Worm (Caenorhabditis elegans): ENCODE measurements around the gene C35D10.3.

The C35D10.3 gene

DNA sequence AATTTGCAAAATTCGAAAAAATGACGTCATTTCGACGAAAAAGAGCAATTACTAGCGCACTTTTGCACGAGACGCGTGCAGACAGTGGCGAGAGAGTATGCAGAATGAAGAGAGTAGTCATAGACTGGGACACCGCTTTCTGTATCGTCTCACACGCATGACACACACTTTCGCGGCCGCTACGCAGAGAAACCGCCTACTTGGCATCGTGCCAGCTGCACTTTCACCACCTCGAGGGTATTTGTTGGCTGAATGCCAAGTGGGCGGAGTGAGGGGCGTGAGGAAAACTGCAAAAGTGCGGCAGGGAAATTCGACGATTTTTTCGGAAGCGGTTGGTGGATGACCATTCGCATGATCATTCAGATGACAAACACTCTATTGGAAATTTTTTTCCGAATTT is 31.0 kb downstream of the C35D10.3 start (continued):
- peak; percentile 98 for TF ChIP-seq ztf-3 (GFP tag; optimal IDR thresholded peaks at IDR 0.05)
- 0 out of 2 replicates have a peak, but pooled peaks have one; percentile 70 for TF ChIP-seq ztf-25 (GFP tag; IDR thresholded peaks at IDR 0.05)
- TF ChIP-seq lin-54 (GFP tag; optimal IDR thresholded peaks at IDR 0.05): peak; percentile 96
- peak; percentile 96 for TF ChIP-seq rcor-1 (GFP tag; IDR thresholded peaks at IDR 0.05)
- peak; percentile 9 for TF ChIP-seq unc-130 (GFP tag; optimal IDR thresholded peaks at IDR 0.05)
- TF ChIP-seq cebp-2 (GFP tag; IDR thresholded peaks at IDR 0.05): no peak

DNA sequence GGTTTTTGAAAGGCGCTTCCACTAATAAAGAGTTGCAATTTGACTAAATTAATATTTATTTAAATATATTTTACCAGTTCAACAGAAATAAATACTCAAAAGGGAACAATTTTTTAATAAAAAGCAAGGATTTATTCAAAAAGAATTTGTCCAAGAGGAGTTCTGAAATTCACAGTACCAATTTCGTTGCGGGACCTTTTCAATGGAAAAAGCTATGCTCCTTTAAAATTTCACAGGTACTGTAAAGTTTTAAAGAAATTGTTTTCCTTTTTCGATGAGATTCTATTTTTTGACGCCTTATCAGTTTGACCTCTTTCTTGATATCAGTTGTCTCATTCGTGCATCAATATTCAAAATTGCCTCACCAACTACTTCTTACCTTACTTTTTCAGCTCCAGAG is 31.5 kb downstream of the C35D10.3 start, which contains the start of gene tag-340:
TSS of gene tag-340 (plus strand) at position 249 of the 400 bp plus-strand sequence.
- TF ChIP-seq madf-8 (GFP tag; conservative IDR thresholded peaks at IDR 0.05) (peak; percentile 47; the same call in 1 of the 2 replicates), snpc-3.4 (tag; optimal IDR thresholded peaks at IDR 0.05) (peak; percentile 63), F49E8.2 (tag; optimal IDR thresholded peaks at IDR 0.05; ENCODE audit: insufficient read depth) (no peak), tlf-1 (GFP tag; optimal IDR thresholded peaks at IDR 0.05) (no peak), B0035.1 (tag; optimal IDR thresholded peaks at IDR 0.05) (no peak), rec-8 (tag; optimal IDR thresholded peaks at IDR 0.05) (no peak), B0336.3 (GFP tag; IDR thresholded peaks at IDR 0.05) (no peak), ets-4 (GFP tag; optimal IDR thresholded peaks at IDR 0.05) (no peak), lsl-1 (GFP tag; optimal IDR thresholded peaks at IDR 0.05) (peak; percentile 88), madf-6 (GFP tag; IDR thresholded peaks at IDR 0.05) (peak; percentile 85), D2030.7 (GFP tag; IDR thresholded peaks at IDR 0.05) (peak; percentile 63), nhr-27 (tag; optimal IDR thresholded peaks at IDR 0.05) (no peak), ztf-25 (GFP tag; IDR thresholded peaks at IDR 0.05) (no peak), Y67H2A.10 (GFP tag; conservative IDR thresholded peaks at IDR 0.05) (no peak), nfya-1 (tag; optimal IDR thresholded peaks at IDR 0.05; ENCODE audit: borderline replicate concordance, insufficient read depth) (no peak), repo-1 (tag; optimal IDR thresholded peaks at IDR 0.05) (no peak), ccch-3 (GFP tag; optimal IDR thresholded peaks at IDR 0.05) (no peak), fkh-3 (tag; optimal IDR thresholded peaks at IDR 0.05) (no peak), aptf-3 (GFP tag; IDR thresholded peaks at IDR 0.05) (no peak), F57A8.1 (GFP tag; optimal IDR thresholded peaks at IDR 0.05) (no peak), chd-7 (tag; optimal IDR thresholded peaks at IDR 0.05) (no peak), snpc-1.3 (tag; optimal IDR thresholded peaks at IDR 0.05; ENCODE audit: insufficient read depth) (peak; percentile 58), F57C9.4 (tag; optimal IDR thresholded peaks at IDR 0.05) (no peak), efl-1 (GFP tag; optimal IDR thresholded peaks at IDR 0.05) (peak; percentile 23), mcd-1 (GFP tag; IDR thresholded peaks at IDR 0.05) (no peak), xnd-1 (tag; optimal IDR thresholded peaks at IDR 0.05) (peak; percentile 51), nhr-179 (tag; optimal IDR thresholded peaks at IDR 0.05) (no peak), athp-1 (tag; optimal IDR thresholded peaks at IDR 0.05) (no peak), F33H1.4 (GFP tag; IDR thresholded peaks at IDR 0.05) (peak; percentile 90), akir-1 (GFP tag; optimal IDR thresholded peaks at IDR 0.05) (no peak)

DNA sequence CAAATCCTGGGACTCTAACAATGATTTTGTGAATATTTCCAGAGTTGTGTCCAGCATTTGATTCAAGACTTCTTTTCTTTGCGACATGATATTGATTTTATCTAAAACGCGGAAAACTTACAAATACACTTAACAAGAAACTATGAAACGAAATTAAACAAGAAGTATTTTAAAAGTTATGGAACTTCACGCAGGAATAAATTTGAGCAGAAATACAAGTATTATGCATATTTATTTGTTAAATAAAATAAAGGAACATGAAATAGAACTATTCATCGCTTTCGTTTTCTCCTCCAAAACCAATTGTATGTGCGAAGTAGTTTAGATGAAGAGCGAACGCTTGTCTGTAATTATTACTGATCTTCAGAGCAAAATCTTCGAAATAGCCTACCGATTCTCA is 35.1 kb downstream of the C35D10.3 start, which contains the start of gene kbp-2:
TSS of gene kbp-2 (minus strand) at position 101 of the 400 bp plus-strand sequence.
- TF ChIP-seq B0035.1 (tag; optimal IDR thresholded peaks at IDR 0.05) (no peak), hsf-1 (GFP tag; IDR thresholded peaks at IDR 0.05) (no peak), B0019.2 (GFP tag; conservative IDR thresholded peaks at IDR 0.05) (no peak), xnd-1 (tag; optimal IDR thresholded peaks at IDR 0.05) (no peak), ztf-28 (GFP tag; IDR thresholded peaks at IDR 0.05) (no peak), B0261.1 (tag; optimal IDR thresholded peaks at IDR 0.05) (no peak), ama-1 (optimal IDR thresholded peaks at IDR 0.05) (no peak), ama-1 (GFP tag; optimal IDR thresholded peaks at IDR 0.05) (no peak), F33H1.4 (GFP tag; IDR thresholded peaks at IDR 0.05) (no peak), nhr-27 (tag; optimal IDR thresholded peaks at IDR 0.05) (no peak), nhr-80 (tag; optimal IDR thresholded peaks at IDR 0.05) (no peak), ceh-91 (GFP tag; IDR thresholded peaks at IDR 0.05) (no peak), F39B2.1 (GFP tag; IDR thresholded peaks at IDR 0.05) (no peak)

Measured in whole organism, young adult.